In genomic region chrIII:11268532-11268931, ce11 we compare ENCODE assay signal across 4 worm cellular contexts.
TF ChIP-seq lines count a peak whose summit lies in the region.

No protein-coding gene starts in this region.

TF ChIP-seq in whole organism, L2 larva, 48 proteins besides CTCF, POLR2A, EP300 and RAD21:
- peak; percentile 15 for TF ChIP-seq fos-1 (tag; optimal IDR thresholded peaks at IDR 0.05; lab: Kevin White, UChicago)
- no peak for TF ChIP-seq egl-27 (tag; optimal IDR thresholded peaks at IDR 0.05; lab: Kevin White, UChicago)

TF ChIP-seq in whole organism, L3 larva, 47 proteins besides CTCF, POLR2A, EP300 and RAD21:
- TF ChIP-seq lsy-12 (tag; optimal IDR thresholded peaks at IDR 0.05; lab: Kevin White, UChicago) (no peak), elt-3 (tag; optimal IDR thresholded peaks at IDR 0.05; lab: Kevin White, UChicago) (no peak), ztf-4 (tag; optimal IDR thresholded peaks at IDR 0.05; lab: Kevin White, UChicago) (no peak), aly-2 (tag; optimal IDR thresholded peaks at IDR 0.05; lab: Kevin White, UChicago) (no peak), elt-1 (tag; optimal IDR thresholded peaks at IDR 0.05; lab: Kevin White, UChicago) (no peak), ceh-9 (tag; optimal IDR thresholded peaks at IDR 0.05; lab: Kevin White, UChicago) (no peak), unc-62 (GFP tag; optimal IDR thresholded peaks at IDR 0.05; lab: Kevin White, UChicago) (no peak), fkh-2 (tag; optimal IDR thresholded peaks at IDR 0.05; lab: Kevin White, UChicago) (no peak), mdl-1 (tag; optimal IDR thresholded peaks at IDR 0.05; lab: Kevin White, UChicago) (no peak), nhr-76 (tag; optimal IDR thresholded peaks at IDR 0.05; lab: Kevin White, UChicago) (no peak), nhr-77 (tag; optimal IDR thresholded peaks at IDR 0.05; lab: Kevin White, UChicago) (no peak), nhr-43 (tag; optimal IDR thresholded peaks at IDR 0.05; lab: Kevin White, UChicago; ENCODE audit: poor library complexity, severe bottlenecking) (no peak), ztf-11 (tag; optimal IDR thresholded peaks at IDR 0.05; lab: Kevin White, UChicago) (no peak), ceh-28 (tag; optimal IDR thresholded peaks at IDR 0.05; lab: Kevin White, UChicago) (no peak), lin-39 (tag; optimal IDR thresholded peaks at IDR 0.05; lab: Kevin White, UChicago) (no peak), nfya-1 (tag; optimal IDR thresholded peaks at IDR 0.05; lab: Kevin White, UChicago; ENCODE audit: insufficient read depth) (no peak), pha-4 (tag; optimal IDR thresholded peaks at IDR 0.05; lab: Kevin White, UChicago) (peak; percentile 23), egl-27 (tag; optimal IDR thresholded peaks at IDR 0.05; lab: Kevin White, UChicago) (no peak), lin-15B (tag; optimal IDR thresholded peaks at IDR 0.05; lab: Kevin White, UChicago) (no peak), eor-1 (tag; optimal IDR thresholded peaks at IDR 0.05; lab: Kevin White, UChicago) (no peak), jun-1 (tag; optimal IDR thresholded peaks at IDR 0.05; lab: Kevin White, UChicago) (peak; percentile 17), egl-5 (tag; optimal IDR thresholded peaks at IDR 0.05; lab: Kevin White, UChicago) (no peak), ceh-16 (tag; optimal IDR thresholded peaks at IDR 0.05; lab: Kevin White, UChicago) (no peak), ZK546.5 (tag; optimal IDR thresholded peaks at IDR 0.05; lab: Kevin White, UChicago) (no peak), elt-2 (tag; optimal IDR thresholded peaks at IDR 0.05; lab: Kevin White, UChicago) (peak; percentile 81)
TF ChIP-seq in whole organism, L3 larva: peak in this region for 3.

TF ChIP-seq in whole organism, L4 larva, 104 proteins besides CTCF, POLR2A, EP300 and RAD21:
- TF ChIP-seq hlh-11 (tag; optimal IDR thresholded peaks at IDR 0.05; lab: Kevin White, UChicago) (peak; percentile 8), zfp-3 (GFP tag; conservative IDR thresholded peaks at IDR 0.05; lab: Robert Waterston, UW) (no peak), Y75B8A.6 (GFP tag; IDR thresholded peaks at IDR 0.05; lab: Robert Waterston, UW) (no peak), dmd-6 (GFP tag; IDR thresholded peaks at IDR 0.05; lab: Robert Waterston, UW) (peak; percentile 66), ceh-62 (tag; optimal IDR thresholded peaks at IDR 0.05; lab: Kevin White, UChicago) (no peak), nhr-28 (tag; optimal IDR thresholded peaks at IDR 0.05; lab: Kevin White, UChicago) (peak; percentile 61), nhr-25 (tag; optimal IDR thresholded peaks at IDR 0.05; lab: Kevin White, UChicago; ENCODE audit: borderline replicate concordance, insufficient read depth) (no peak), tra-1 (GFP tag; IDR thresholded peaks at IDR 0.05; lab: Robert Waterston, UW) (0 out of 2 replicates have a peak, but pooled peaks have one; percentile 5), nhr-42 (GFP tag; IDR thresholded peaks at IDR 0.05; lab: Robert Waterston, UW) (no peak), nhr-48 (tag; optimal IDR thresholded peaks at IDR 0.05; lab: Kevin White, UChicago) (peak; percentile 3), mxl-3 (GFP tag; optimal IDR thresholded peaks at IDR 0.05; lab: Kevin White, UChicago) (no peak), daf-16 (GFP tag; optimal IDR thresholded peaks at IDR 0.05; lab: Kevin White, UChicago) (no peak), daf-16 (tag; optimal IDR thresholded peaks at IDR 0.05; lab: Kevin White, UChicago) (peak; percentile 24), F37D6.2 (tag; optimal IDR thresholded peaks at IDR 0.05; lab: Kevin White, UChicago) (no peak), pqm-1 (tag; optimal IDR thresholded peaks at IDR 0.05; lab: Kevin White, UChicago) (peak; percentile 36)
TF ChIP-seq in whole organism, L4 larva: peak in this region for 7.

TF ChIP-seq in whole organism, young adult, 124 proteins besides CTCF, POLR2A, EP300 and RAD21:
- TF ChIP-seq nhr-80 (tag; optimal IDR thresholded peaks at IDR 0.05; lab: Kevin White, UChicago) (peak; percentile 80), Y95B8A.8 (GFP tag; IDR thresholded peaks at IDR 0.05; lab: Robert Waterston, UW) (no peak), ZK185.1 (tag; optimal IDR thresholded peaks at IDR 0.05; lab: Kevin White, UChicago; ENCODE audit: poor library complexity, severe bottlenecking) (no peak)
